Worm (Caenorhabditis elegans) whole organism, midembryonic: Measurements from ENCODE around the gene ver-4.

Source experiments
- klf-2 ChIP-seq: fragments of 200-800 bp; sonication (Bioruptor generic); conservative IDR thresholded peaks from 2 replicates; pipeline ENCODE4 v1.3.6; 2022; ENCODE audit warnings: missing genetic modification reagents, missing genetic modification characterization, missing compliant biosample characterization
- med-1 ChIP-seq: sonication (generic microtip); optimal IDR thresholded peaks from 2 replicates; lab custom pipeline; 2017; ENCODE audit warnings: missing genetic modification characterization, mild to moderate bottlenecking, missing compliant biosample characterization, antibody characterized with exemption, missing genetic modification reagents; ENCODE audit not compliant: insufficient read depth
- tab-1 ChIP-seq: fragments of 200-800 bp; sonication (Bioruptor generic); IDR thresholded peaks from 2 replicates; pipeline ENCODE4 v1.3.6; 2022; ENCODE audit warnings: missing genetic modification characterization, missing compliant biosample characterization
- ztf-29 ChIP-seq: fragments of 200-800 bp; sonication (Bioruptor generic); IDR thresholded peaks from 2 replicates; pipeline ENCODE4 v1.3.6; 2022; ENCODE audit warnings: missing genetic modification reagents, missing genetic modification characterization, missing compliant biosample characterization

DNA sequence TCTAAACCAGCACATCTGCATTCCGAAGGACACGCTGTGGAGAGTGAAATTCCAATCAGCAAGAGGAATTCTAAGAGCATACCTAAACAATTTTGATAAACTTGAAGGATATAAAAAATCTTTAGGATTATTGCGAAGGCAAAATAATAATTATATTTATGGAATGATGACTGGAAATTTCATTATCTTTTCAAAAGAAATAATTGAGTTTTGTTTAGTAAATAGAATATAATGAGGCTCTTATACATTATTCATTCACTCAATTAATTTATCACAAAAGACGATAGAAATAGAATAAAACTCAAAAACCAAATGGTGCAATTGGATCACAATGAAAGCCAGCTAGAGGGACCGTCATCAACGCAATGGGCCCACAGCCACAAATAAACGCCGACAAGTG, 3.0 kb upstream of the ver-4 start, which contains the start of gene pxn-2:
- TF ChIP-seq tab-1 (GFP tag; lab: Robert Waterston, UW), result no peak
- no peak for TF ChIP-seq ztf-29 (GFP tag; lab: Robert Waterston, UW)
- TF ChIP-seq klf-2 (GFP tag; lab: Robert Waterston, UW), result no peak
- TF ChIP-seq med-1 (GFP tag; lab: Kevin White, UChicago), result no peak
